Fruit fly (Drosophila melanogaster) whole organism, embryonic: ENCODE results near the gene mRpL4.

Experiments
- Ada2b ChIP-seq: fragments of 200-800 bp; sonication (Bioruptor generic); IDR thresholded peaks from 2 replicates; pipeline ENCODE4 v1.3.6; 2022; ENCODE audit warnings: missing biosample characterization, missing genetic modification characterization
- Blimp-1 ChIP-seq: fragments of 200-800 bp; sonication (Bioruptor generic); optimal IDR thresholded peaks from 3 replicates; lab custom pipeline; 2018; ENCODE audit warnings: missing biosample characterization, missing genetic modification characterization, mild to moderate bottlenecking, moderate library complexity, missing genetic modification reagents
- CG10209 ChIP-seq: fragments of 200-800 bp; sonication (Bioruptor generic); optimal IDR thresholded peaks from 3 replicates; lab custom pipeline; 2017; ENCODE audit warnings: missing biosample characterization, mild to moderate bottlenecking, missing genetic modification characterization, missing genetic modification reagents
- CG11085 ChIP-seq: fragments of 200-800 bp; sonication (Bioruptor generic); IDR thresholded peaks from 2 replicates; pipeline ENCODE4 v1.3.6; 2022; ENCODE audit warnings: missing biosample characterization, missing genetic modification characterization
- CG11560 ChIP-seq: fragments of 200-800 bp; sonication (Bioruptor generic); IDR thresholded peaks from 3 replicates; pipeline ENCODE4 v1.3.6; 2022; ENCODE audit warnings: missing biosample characterization, missing genetic modification characterization
- CG11696 ChIP-seq: fragments of 200-800 bp; sonication (Bioruptor generic); IDR thresholded peaks from 2 replicates; pipeline ENCODE4 v1.3.6; 2022; ENCODE audit warnings: missing biosample characterization, missing genetic modification characterization
- CG13123 ChIP-seq: fragments of 200-800 bp; sonication (Bioruptor generic); optimal IDR thresholded peaks from 2 replicates; lab custom pipeline; 2016; ENCODE audit warnings: missing biosample characterization, missing genetic modification characterization
- CG14860 ChIP-seq: fragments of 200-800 bp; sonication (Bioruptor generic); IDR thresholded peaks from 3 replicates; pipeline ENCODE4 v1.3.6; 2022; ENCODE audit warnings: missing biosample characterization, missing genetic modification characterization; ENCODE audit not compliant: partially characterized antibody
- CG17361 ChIP-seq: fragments of 200-800 bp; sonication (Bioruptor generic); IDR thresholded peaks from 3 replicates; pipeline ENCODE4 v1.3.6; 2022; ENCODE audit warnings: missing biosample characterization, missing genetic modification characterization
- CG2116 ChIP-seq: fragments of 200-800 bp; sonication (Bioruptor generic); optimal IDR thresholded peaks from 3 replicates; lab custom pipeline; 2018; ENCODE audit warnings: missing biosample characterization, mild to moderate bottlenecking, missing genetic modification characterization
- CG2678 ChIP-seq: fragments of 200-800 bp; sonication (Bioruptor generic); optimal IDR thresholded peaks from 3 replicates; lab custom pipeline; 2019; ENCODE audit warnings: missing biosample characterization, mild to moderate bottlenecking, missing genetic modification characterization, moderate library complexity
- CG30020 ChIP-seq: fragments of 200-800 bp; optimal IDR thresholded peaks from 2 replicates; lab custom pipeline; 2019; ENCODE audit warnings: missing biosample characterization, mild to moderate bottlenecking, missing genetic modification characterization, moderate library complexity
- CG3065 ChIP-seq: fragments of 200-800 bp; sonication (Bioruptor generic); optimal IDR thresholded peaks from 2 replicates; lab custom pipeline; 2016; ENCODE audit warnings: missing biosample characterization, missing genetic modification characterization
- CG33213 ChIP-seq: fragments of 200-800 bp; sonication (Bioruptor generic); optimal IDR thresholded peaks from 3 replicates; lab custom pipeline; 2016; ENCODE audit warnings: missing biosample characterization, missing genetic modification characterization
- CG34224 ChIP-seq: fragments of 200-800 bp; sonication (Bioruptor generic); IDR thresholded peaks from 3 replicates; pipeline ENCODE4 v1.3.6; 2022; ENCODE audit warnings: missing biosample characterization, missing genetic modification characterization; ENCODE audit not compliant: partially characterized antibody
- CG34422 ChIP-seq: fragments of 200-800 bp; sonication (Bioruptor generic); IDR thresholded peaks from 3 replicates; pipeline ENCODE4 v1.3.6; 2022; ENCODE audit warnings: missing biosample characterization, missing genetic modification characterization
- CG7556 ChIP-seq: fragments of 200-800 bp; sonication (Bioruptor generic); optimal IDR thresholded peaks from 2 replicates; lab custom pipeline; 2017; ENCODE audit warnings: missing biosample characterization, mild to moderate bottlenecking, missing genetic modification characterization
- CG7786 ChIP-seq: fragments of 200-800 bp; sonication (Bioruptor generic); optimal IDR thresholded peaks from 2 replicates; lab custom pipeline; 2016; ENCODE audit warnings: missing biosample characterization, missing genetic modification characterization
- CkIIα-i1 ChIP-seq: fragments of 200-800 bp; sonication (Bioruptor generic); IDR thresholded peaks from 2 replicates; pipeline ENCODE4 v1.3.6; 2022; ENCODE audit warnings: missing biosample characterization, missing genetic modification characterization
- HLHmδ ChIP-seq: fragments of 200-800 bp; sonication (Bioruptor generic); optimal IDR thresholded peaks from 2 replicates; lab custom pipeline; 2018; ENCODE audit warnings: missing biosample characterization, mild to moderate bottlenecking, missing genetic modification characterization, moderate library complexity
- HmgZ ChIP-seq: fragments of 200-800 bp; sonication (Bioruptor generic); optimal IDR thresholded peaks from 2 replicates; lab custom pipeline; 2018; ENCODE audit warnings: missing biosample characterization, mild to moderate bottlenecking, missing genetic modification characterization
- Hmx ChIP-seq: fragments of 200-800 bp; sonication (Bioruptor generic); optimal IDR thresholded peaks from 2 replicates; lab custom pipeline; 2016; ENCODE audit warnings: missing biosample characterization, missing genetic modification characterization
- Mrtf ChIP-seq: fragments of 200-800 bp; sonication (Bioruptor generic); IDR thresholded peaks from 3 replicates; pipeline ENCODE4 v1.3.6; 2022; ENCODE audit warnings: missing biosample characterization, missing genetic modification characterization
- NC2α ChIP-seq: fragments of 200-800 bp; sonication (Bioruptor generic); optimal IDR thresholded peaks from 2 replicates; lab custom pipeline; 2016; ENCODE audit warnings: missing biosample characterization, missing genetic modification characterization
- Nf-YB ChIP-seq: fragments of 200-800 bp; sonication (Bioruptor generic); optimal IDR thresholded peaks from 3 replicates; lab custom pipeline; 2019; ENCODE audit warnings: missing biosample characterization, mild to moderate bottlenecking, missing genetic modification characterization, moderate library complexity
- PHDP ChIP-seq: fragments of 200-800 bp; sonication (Bioruptor generic); optimal IDR thresholded peaks from 3 replicates; lab custom pipeline; 2018; ENCODE audit warnings: missing biosample characterization, mild to moderate bottlenecking, missing genetic modification characterization, moderate library complexity
- Sin3A ChIP-seq: fragments of >200 bp; optimal IDR thresholded peaks from 2 replicates; lab custom pipeline; 2018
- Vsx1 ChIP-seq: fragments of 200-800 bp; sonication (Bioruptor generic); optimal IDR thresholded peaks from 2 replicates; lab custom pipeline; 2017; ENCODE audit warnings: missing biosample characterization, mild to moderate bottlenecking, missing genetic modification characterization, missing genetic modification reagents
- Xbp1 ChIP-seq: fragments of 200-800 bp; sonication (Bioruptor generic); optimal IDR thresholded peaks from 3 replicates; lab custom pipeline; 2016; ENCODE audit warnings: missing biosample characterization, mild to moderate bottlenecking, missing genetic modification characterization
- abd-A ChIP-seq: fragments of 200-800 bp; sonication (Bioruptor generic); optimal IDR thresholded peaks from 3 replicates; lab custom pipeline; 2019; ENCODE audit warnings: missing biosample characterization, mild to moderate bottlenecking, missing genetic modification characterization, moderate library complexity
- ac ChIP-seq: fragments of 200-800 bp; sonication (Bioruptor generic); optimal IDR thresholded peaks from 3 replicates; lab custom pipeline; 2017; ENCODE audit warnings: missing biosample characterization, mild to moderate bottlenecking, missing genetic modification characterization
- amos ChIP-seq: fragments of 200-800 bp; sonication (Bioruptor generic); IDR thresholded peaks from 2 replicates; pipeline ENCODE4 v1.3.6; 2022; ENCODE audit warnings: missing biosample characterization, missing genetic modification characterization; ENCODE audit not compliant: partially characterized antibody
- cg ChIP-seq: fragments of 200-800 bp; sonication (Bioruptor generic); optimal IDR thresholded peaks from 3 replicates; lab custom pipeline; 2019; ENCODE audit warnings: missing biosample characterization, mild to moderate bottlenecking, missing genetic modification characterization, moderate library complexity
- ci ChIP-seq: fragments of 200-800 bp; sonication (Bioruptor generic); IDR thresholded peaks from 3 replicates; pipeline ENCODE4 v1.3.6; 2022; ENCODE audit warnings: missing biosample characterization, missing genetic modification characterization
- ems ChIP-seq: fragments of 200-800 bp; sonication (Bioruptor generic); optimal IDR thresholded peaks from 3 replicates; lab custom pipeline; 2016; ENCODE audit warnings: missing biosample characterization, missing genetic modification characterization
- fu2 ChIP-seq: fragments of 200-800 bp; sonication (Bioruptor generic); optimal IDR thresholded peaks from 2 replicates; lab custom pipeline; 2016; ENCODE audit warnings: missing biosample characterization, missing genetic modification characterization
- gcm2 ChIP-seq: fragments of 200-800 bp; sonication (Bioruptor generic); optimal IDR thresholded peaks from 2 replicates; lab custom pipeline; 2016; ENCODE audit warnings: missing biosample characterization, missing genetic modification characterization
- lab ChIP-seq: fragments of 200-800 bp; sonication (Bioruptor generic); optimal IDR thresholded peaks from 3 replicates; lab custom pipeline; 2017; ENCODE audit warnings: missing biosample characterization, missing genetic modification characterization, mild to moderate bottlenecking, moderate library complexity, missing genetic modification reagents
- lov ChIP-seq, 2 experiments: fragments of 200-800 bp in 1 of 2; fragments of >200 bp in 1 of 2; sonication (Bioruptor generic) in 1 of 2; IDR thresholded peaks in 1 of 2; optimal IDR thresholded peaks in 1 of 2; 2 replicates in 1 of 2; 3 replicates in 1 of 2; pipeline versions ENCODE4 v1.3.6 to Lab custom; 2017 to 2022; ENCODE audit warnings: missing biosample characterization in 1 of 2, missing genetic modification characterization in 1 of 2
- maf-S ChIP-seq: fragments of 200-800 bp; sonication (Bioruptor generic); optimal IDR thresholded peaks from 2 replicates; lab custom pipeline; 2016; ENCODE audit warnings: missing biosample characterization, missing genetic modification characterization
- nau ChIP-seq: fragments of 200-800 bp; sonication (Bioruptor generic); optimal IDR thresholded peaks from 3 replicates; lab custom pipeline; 2017; ENCODE audit warnings: missing biosample characterization, mild to moderate bottlenecking, missing genetic modification characterization, missing genetic modification reagents
- onecut ChIP-seq: fragments of 200-800 bp; sonication (Bioruptor generic); IDR thresholded peaks from 2 replicates; pipeline ENCODE4 v1.3.6; 2022; ENCODE audit warnings: missing biosample characterization, missing genetic modification characterization
- pb ChIP-seq: fragments of 200-800 bp; sonication (Bioruptor generic); optimal IDR thresholded peaks from 3 replicates; lab custom pipeline; 2016; ENCODE audit warnings: missing biosample characterization, missing genetic modification characterization
- prd ChIP-seq, 3 experiments: fragments of >200 bp in 2 of 3; fragments of 200-800 bp in 1 of 3; sonication (Bioruptor generic) in 1 of 3; optimal IDR thresholded peaks in 2 of 3; IDR thresholded peaks in 1 of 3; 2 replicates in 2 of 3; 3 replicates in 1 of 3; pipeline versions ENCODE4 v1.3.6 to Lab custom; 2017 to 2022; ENCODE audit warnings: missing biosample characterization in 1 of 3, missing genetic modification characterization in 1 of 3
- row ChIP-seq: fragments of 200-800 bp; sonication (Bioruptor generic); IDR thresholded peaks from 3 replicates; pipeline ENCODE4 v1.3.6; 2022; ENCODE audit warnings: missing biosample characterization, missing genetic modification characterization
- tgo ChIP-seq: fragments of 200-800 bp; sonication (Bioruptor generic); IDR thresholded peaks from 3 replicates; pipeline ENCODE4 v1.3.6; 2022; ENCODE audit warnings: missing biosample characterization, missing genetic modification characterization
- tll ChIP-seq, 2 experiments: fragments of 200-800 bp in 1 of 2; fragments of >200 bp in 1 of 2; sonication (Bioruptor generic) in 1 of 2; optimal IDR thresholded peaks; 2 replicates each; lab custom pipeline; 2017 to 2019; ENCODE audit warnings: missing biosample characterization in 2 of 2, missing genetic modification characterization in 2 of 2, mild to moderate bottlenecking in 1 of 2, moderate library complexity in 1 of 2
- unc-4 ChIP-seq: fragments of 200-800 bp; sonication (Bioruptor generic); IDR thresholded peaks from 2 replicates; pipeline ENCODE4 v1.3.6; 2022; ENCODE audit warnings: missing biosample characterization, missing genetic modification characterization; ENCODE audit not compliant: partially characterized antibody
- vfl ChIP-seq: fragments of 200-800 bp; sonication (Bioruptor generic); optimal IDR thresholded peaks from 2 replicates; lab custom pipeline; 2016; ENCODE audit warnings: missing biosample characterization, missing genetic modification characterization

Gene mRpL4

DNA sequence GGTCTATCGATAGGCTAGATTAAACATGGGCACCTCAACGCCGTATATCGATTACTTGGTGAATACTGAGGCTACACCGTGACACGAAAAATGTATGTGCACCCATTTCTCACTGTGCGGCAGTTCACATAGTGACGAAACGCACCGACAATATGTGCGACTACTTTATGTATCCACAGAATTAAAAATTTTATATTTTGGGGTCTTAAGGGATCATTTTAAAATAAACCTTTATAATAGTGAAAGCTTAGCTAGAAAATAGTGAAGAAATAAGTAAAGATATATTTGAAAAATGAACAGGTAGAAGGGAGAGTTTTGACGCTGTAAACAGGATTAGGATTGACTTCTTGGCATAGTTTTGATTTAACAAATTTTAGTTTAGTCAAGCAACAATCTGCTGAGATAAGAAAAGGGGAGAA, at the start of gene mRpL4 (continued):
- no peak; the same call in 2 of the 3 replicates for TF ChIP-seq Mrtf (GFP tag; lab: Robert Waterston, UW)
- no peak for TF ChIP-seq CkIIα-i1
- TF ChIP-seq cg (GFP tag; lab: Kevin White, UChicago), result no peak
- peak; percentile 48 for TF ChIP-seq CG3065 (GFP tag; lab: Kevin White, UChicago)
- peak; percentile 69 for TF ChIP-seq CG7786 (GFP tag; lab: Kevin White, UChicago)
- TF ChIP-seq onecut (GFP tag; lab: Robert Waterston, UW), result 0 out of 2 replicates have a peak, but pooled peaks have one; percentile 23
- TF ChIP-seq NC2α (GFP tag; lab: Kevin White, UChicago), result peak; percentile 13
- TF ChIP-seq HLHmδ, result no peak
- TF ChIP-seq Vsx1 (GFP tag; lab: Kevin White, UChicago), result no peak
- peak; percentile 69; the same call in 2 of the 3 replicates for TF ChIP-seq CG17361 (GFP tag; lab: Robert Waterston, UW)
- TF ChIP-seq Sin3A (lab: Kevin White, UChicago), result peak; percentile 46
- no peak for TF ChIP-seq CG2678 (tag; lab: Kevin White, UChicago)
- no peak for TF ChIP-seq abd-A (tag; lab: Kevin White, UChicago)
- TF ChIP-seq ems (GFP tag; lab: Kevin White, UChicago), result peak; percentile 68
- TF ChIP-seq prd (optimal IDR thresholded peaks at IDR 0.05; lab: Kevin White, UChicago), result no peak
- peak; percentile 81; the same call in 2 of the 3 replicates for TF ChIP-seq prd (GFP tag; IDR thresholded peaks at IDR 0.05; lab: Robert Waterston, UW)
- TF ChIP-seq HmgZ (tag; lab: Kevin White, UChicago), result peak; percentile 81
- peak; percentile 98 for TF ChIP-seq unc-4 (GFP tag; lab: Robert Waterston, UW)
- no peak; the same call in none of the 3 replicates for TF ChIP-seq CG34422 (GFP tag; lab: Robert Waterston, UW)
- peak; percentile 42 for TF ChIP-seq CG10209
- peak; percentile 99 for TF ChIP-seq amos (GFP tag; lab: Robert Waterston, UW)
- TF ChIP-seq Blimp-1 (GFP tag; lab: Kevin White, UChicago), result no peak
- peak; percentile 26 for TF ChIP-seq CG33213 (GFP tag; lab: Kevin White, UChicago)
- no peak for TF ChIP-seq nau (GFP tag; lab: Kevin White, UChicago)
- peak; percentile 77 for TF ChIP-seq maf-S (GFP tag; lab: Kevin White, UChicago)
- TF ChIP-seq lab (GFP tag; lab: Kevin White, UChicago), result no peak
- TF ChIP-seq CG11560, result no peak
- TF ChIP-seq lov (optimal IDR thresholded peaks at IDR 0.05; lab: Kevin White, UChicago), result no peak
- peak; percentile 58; the same call in 1 of the 3 replicates for TF ChIP-seq lov (GFP tag; IDR thresholded peaks at IDR 0.05; lab: Robert Waterston, UW)
- TF ChIP-seq fu2 (GFP tag; lab: Kevin White, UChicago), result peak; percentile 70
- peak; percentile 88 for TF ChIP-seq vfl (GFP tag; lab: Kevin White, UChicago)
- TF ChIP-seq CG34224 (GFP tag; lab: Robert Waterston, UW), result peak; percentile 99
- TF ChIP-seq row (GFP tag; lab: Robert Waterston, UW), result peak; percentile 93
- no peak for TF ChIP-seq CG7556
- TF ChIP-seq Xbp1 (GFP tag; lab: Kevin White, UChicago), result peak; percentile 81
- TF ChIP-seq CG30020 (tag; lab: Kevin White, UChicago), result peak; percentile 74
- peak; percentile 6 for TF ChIP-seq Nf-YB (GFP tag; lab: Kevin White, UChicago)
- TF ChIP-seq tgo (GFP tag; lab: Robert Waterston, UW), result peak; percentile 27; the same call in 1 of the 3 replicates
- peak; percentile 99 for TF ChIP-seq CG14860
- peak; percentile 58 for TF ChIP-seq gcm2 (GFP tag; lab: Kevin White, UChicago)
- peak; percentile 59 for TF ChIP-seq CG13123 (GFP tag; lab: Kevin White, UChicago)
- 0 out of 2 replicates have a peak, but pooled peaks have one; percentile 18 for TF ChIP-seq CG11085 (GFP tag; lab: Robert Waterston, UW)
- TF ChIP-seq pb, result peak; percentile 52
- peak; percentile 87 for TF ChIP-seq CG2116
- TF ChIP-seq ac, result no peak
- 0 out of 2 replicates have a peak, but pooled peaks have one; percentile 19 for TF ChIP-seq CG11696
- TF ChIP-seq Hmx (GFP tag; lab: Kevin White, UChicago), result no peak
- no peak for TF ChIP-seq PHDP (tag; lab: Kevin White, UChicago)
- peak; percentile 63 for TF ChIP-seq ci (GFP tag; lab: Robert Waterston, UW)
- peak; percentile 41; the same call in 1 of the 2 replicates for TF ChIP-seq Ada2b (GFP tag; lab: Robert Waterston, UW)
- TF ChIP-seq tll (GFP tag; optimal IDR thresholded peaks at IDR 0.05; lab: Kevin White, UChicago), result peak in 1 of 2 experiments; percentile 13
